Fruit fly (Drosophila melanogaster) whole organism, wandering third instar larva: ENCODE results near the gene CycA.

ENCODE experiments used
- Abd-B ChIP-seq: fragments of >200 bp; optimal IDR thresholded peaks from 2 replicates; lab custom pipeline; 2017; ENCODE audit warnings: missing biosample characterization, missing genetic modification characterization
- CG32264 ChIP-seq: fragments of 200-800 bp; sonication (Bioruptor generic); optimal IDR thresholded peaks from 2 replicates; lab custom pipeline; 2016; ENCODE audit warnings: missing biosample characterization, missing genetic modification characterization
- Dif ChIP-seq: fragments of 200-275, 200-300 bp; sonication (Bioruptor generic); optimal IDR thresholded peaks from 2 replicates; lab custom pipeline; 2018; ENCODE audit warnings: missing biosample characterization, missing genetic modification characterization; ENCODE audit not compliant: partially characterized antibody
- br ChIP-seq: fragments of 200-800 bp; sonication (Bioruptor generic); optimal IDR thresholded peaks from 2 replicates; lab custom pipeline; 2016; ENCODE audit warnings: missing biosample characterization, missing genetic modification characterization
- dl ChIP-seq, 2 experiments: fragments of 175-275, 200-275 bp in 1 of 2; fragments of 200-275 bp in 1 of 2; sonication (Bioruptor generic); optimal IDR thresholded peaks; lab custom pipeline; 2018; ENCODE audit warnings: mild to moderate bottlenecking in 2 of 2, missing biosample characterization in 2 of 2, missing genetic modification characterization in 2 of 2, moderate library complexity in 2 of 2; ENCODE audit not compliant: partially characterized antibody in 2 of 2, insufficient read depth in 1 of 2
- fru ChIP-seq: fragments of 200-800 bp; sonication (Bioruptor generic); optimal IDR thresholded peaks from 3 replicates; lab custom pipeline; 2016; ENCODE audit warnings: missing biosample characterization, mild to moderate bottlenecking, missing genetic modification characterization
- pan ChIP-seq: fragments of >200 bp; optimal IDR thresholded peaks from 2 replicates; lab custom pipeline; 2017

dm6 chr3L:11871205-11871604 lies 37.8 kb upstream of the CycA start, which contains the start of gene CG5906:
- no peak for TF ChIP-seq Abd-B
- no peak for TF ChIP-seq pan (lab: Kevin White, UChicago)
- TF ChIP-seq br (GFP tag; lab: Kevin White, UChicago) = no peak
- TF ChIP-seq dl (GFP tag; optimal IDR thresholded peaks at IDR 0.05; lab: Kevin White, UChicago; ENCODE audit: insufficient read depth in 1 of 2, partially characterized antibody in 2 of 2) = no peak
- TF ChIP-seq Dif (GFP tag; lab: Kevin White, UChicago) = no peak
- TF ChIP-seq CG32264 (GFP tag; lab: Kevin White, UChicago) = no peak
- TF ChIP-seq fru = no peak
